Worm (Caenorhabditis elegans) whole organism, L4 larva: ENCODE results near the gene F46H5.11.
A peak's percentile ranks its signal among the peaks of the same experiment; 100 is the strongest.

Experiments
- F44E2.7 ChIP-seq: fragments of 200-800 bp; sonication (Bioruptor generic); IDR thresholded peaks from 2 replicates; pipeline ENCODE4 v2.1.2; 2022; ENCODE audit warnings: missing genetic modification characterization, missing compliant biosample characterization
- F49E8.2 ChIP-seq: sonication (generic microtip); optimal IDR thresholded peaks from 2 replicates; lab custom pipeline; 2016; ENCODE audit warnings: missing compliant biosample characterization, mild to moderate bottlenecking, missing genetic modification characterization, borderline replicate concordance
- R02D3.7 ChIP-seq: fragments of 150-350 bp; sonication (generic microtip); optimal IDR thresholded peaks from 3 replicates; lab custom pipeline; 2014; ENCODE audit warnings: missing biosample characterization, missing genetic modification characterization
- T20F7.1 ChIP-seq: fragments of 200-800 bp; sonication (Bioruptor generic); optimal IDR thresholded peaks from 2 replicates; lab custom pipeline; 2018; ENCODE audit warnings: mild to moderate bottlenecking, missing genetic modification characterization, missing compliant biosample characterization
- Y75B8A.6 ChIP-seq: fragments of 200-800 bp; sonication (Bioruptor generic); IDR thresholded peaks from 2 replicates; pipeline ENCODE4 v1.3.6; 2022; ENCODE audit warnings: missing genetic modification reagents, missing genetic modification characterization, missing compliant biosample characterization
- ZK546.5 ChIP-seq, 2 experiments: sonication (generic microtip); optimal IDR thresholded peaks; 2 replicates each; lab custom pipeline; 2017; ENCODE audit warnings: missing biosample characterization in 2 of 2, missing genetic modification characterization in 2 of 2
- aha-1 ChIP-seq: fragments of 150-350 bp; peaks from one replicate; lab custom pipeline; 2014; ENCODE audit warnings: missing biosample characterization, missing genetic modification characterization
- aly-2 ChIP-seq: sonication (generic microtip); optimal IDR thresholded peaks from 2 replicates; lab custom pipeline; 2018; ENCODE audit warnings: missing biosample characterization, missing genetic modification characterization
- arid-1 ChIP-seq: fragments of 200-800 bp; sonication (Bioruptor generic); conservative IDR thresholded peaks from 2 replicates; pipeline ENCODE4 v1.3.6; 2022; ENCODE audit warnings: missing genetic modification reagents, missing genetic modification characterization, missing compliant biosample characterization
- ceh-28 ChIP-seq: fragments of 150-350 bp; optimal IDR thresholded peaks from 2 replicates; lab custom pipeline; 2014; ENCODE audit warnings: missing biosample characterization, missing genetic modification reagents, missing genetic modification characterization
- ceh-32 ChIP-seq: sonication (generic microtip); optimal IDR thresholded peaks from 2 replicates; lab custom pipeline; 2016; ENCODE audit warnings: mild to moderate bottlenecking, missing genetic modification characterization, missing compliant biosample characterization; ENCODE audit not compliant: poor library complexity
- daf-12 ChIP-seq: fragments of 150-350 bp; optimal IDR thresholded peaks from 2 replicates; lab custom pipeline; 2014; ENCODE audit warnings: missing biosample characterization, missing genetic modification reagents, missing genetic modification characterization
- daf-16 ChIP-seq, 3 experiments: sonication (generic microtip); optimal IDR thresholded peaks; 2 replicates each; lab custom pipeline; 2016 to 2017; ENCODE audit warnings: missing genetic modification characterization in 3 of 3, missing genetic modification reagents in 3 of 3, mild to moderate bottlenecking in 2 of 3, missing compliant biosample characterization in 2 of 3, missing biosample characterization in 1 of 3, moderate library complexity in 1 of 3
- daf-19 ChIP-seq: fragments of 200-800 bp; sonication (Bioruptor generic); conservative IDR thresholded peaks from 2 replicates; pipeline ENCODE4 v1.3.6; 2022; ENCODE audit warnings: missing genetic modification characterization, missing compliant biosample characterization
- dpl-1 ChIP-seq: fragments of 150-350 bp; optimal IDR thresholded peaks from 2 replicates; lab custom pipeline; 2014; ENCODE audit warnings: missing biosample characterization, missing genetic modification reagents, missing genetic modification characterization
- duxl-1 ChIP-seq: sonication (generic microtip); optimal IDR thresholded peaks from 2 replicates; lab custom pipeline; 2016; ENCODE audit warnings: mild to moderate bottlenecking, missing genetic modification characterization, moderate library complexity, missing compliant biosample characterization; ENCODE audit not compliant: poor library complexity
- dve-1 ChIP-seq: sonication (generic microtip); optimal IDR thresholded peaks from 2 replicates; lab custom pipeline; 2017; ENCODE audit warnings: antibody characterized with exemption, mild to moderate bottlenecking, missing genetic modification characterization, missing compliant biosample characterization; ENCODE audit not compliant: insufficient read depth
- egl-27 ChIP-seq: sonication (generic microtip); optimal IDR thresholded peaks from 3 replicates; lab custom pipeline; 2017; ENCODE audit warnings: missing biosample characterization, missing genetic modification reagents, missing genetic modification characterization
- egl-43 ChIP-seq: fragments of 200-800 bp; sonication (Bioruptor generic); IDR thresholded peaks from 2 replicates; pipeline ENCODE4 v1.3.6; 2022; ENCODE audit warnings: missing genetic modification reagents, missing genetic modification characterization, missing compliant biosample characterization
- fkh-10 ChIP-seq: fragments of 150-350 bp; optimal IDR thresholded peaks from 2 replicates; lab custom pipeline; 2014; ENCODE audit warnings: missing biosample characterization, missing genetic modification reagents, missing genetic modification characterization
- hlh-11 ChIP-seq: fragments of 200-800 bp; sonication (Bioruptor generic); optimal IDR thresholded peaks from 2 replicates; lab custom pipeline; 2018; ENCODE audit warnings: mild to moderate bottlenecking, missing genetic modification characterization, missing compliant biosample characterization
- hlh-30 ChIP-seq: sonication (generic microtip); optimal IDR thresholded peaks from 2 replicates; lab custom pipeline; 2017; ENCODE audit warnings: antibody characterized with exemption, mild to moderate bottlenecking, missing genetic modification characterization, missing compliant biosample characterization; ENCODE audit not compliant: insufficient read depth
- hmg-1.1 ChIP-seq: fragments of 200-800 bp; sonication (Bioruptor generic); IDR thresholded peaks from 2 replicates; pipeline ENCODE4 v1.3.6; 2022; ENCODE audit warnings: missing genetic modification reagents, missing genetic modification characterization, missing compliant biosample characterization
- jun-1 ChIP-seq: fragments of 150-350 bp; optimal IDR thresholded peaks from 2 replicates; lab custom pipeline; 2014; ENCODE audit warnings: missing biosample characterization, missing genetic modification reagents, missing genetic modification characterization
- lin-1 ChIP-seq: fragments of 200-800 bp; sonication (Bioruptor generic); IDR thresholded peaks from 2 replicates; pipeline ENCODE4 v1.3.6; 2022; ENCODE audit warnings: missing genetic modification reagents, missing genetic modification characterization, missing compliant biosample characterization
- lin-29 ChIP-seq: fragments of 200-800 bp; sonication (Bioruptor generic); IDR thresholded peaks from 2 replicates; pipeline ENCODE4 v1.3.6; 2022; ENCODE audit warnings: missing genetic modification reagents, missing genetic modification characterization, missing compliant biosample characterization
- lsy-2 ChIP-seq, 2 experiments: fragments of 150-350 bp in 1 of 2; sonication (generic microtip) in 1 of 2; optimal IDR thresholded peaks; 2 replicates each; lab custom pipeline; 2014 to 2017; ENCODE audit warnings: missing biosample characterization in 2 of 2, missing genetic modification characterization in 2 of 2
- mxl-2 ChIP-seq: fragments of 200-800 bp; sonication (Bioruptor generic); conservative IDR thresholded peaks from 2 replicates; pipeline ENCODE4 v1.3.6; 2022; ENCODE audit warnings: missing genetic modification reagents, missing genetic modification characterization, missing compliant biosample characterization
- mxl-3 ChIP-seq: fragments of 200-800 bp; sonication (Bioruptor generic); optimal IDR thresholded peaks from 2 replicates; lab custom pipeline; 2018; ENCODE audit warnings: mild to moderate bottlenecking, missing genetic modification characterization, missing compliant biosample characterization
- nhr-25 ChIP-seq: sonication (generic microtip); optimal IDR thresholded peaks from 2 replicates; lab custom pipeline; 2017; ENCODE audit warnings: missing genetic modification characterization, mild to moderate bottlenecking, missing compliant biosample characterization, antibody characterized with exemption, moderate library complexity, borderline replicate concordance; ENCODE audit not compliant: insufficient read depth
- nhr-28 ChIP-seq: fragments of 150-350 bp; optimal IDR thresholded peaks from 2 replicates; lab custom pipeline; 2014; ENCODE audit warnings: missing biosample characterization, missing genetic modification characterization
- nhr-41 ChIP-seq: fragments of 200-800 bp; sonication (Bioruptor generic); IDR thresholded peaks from 2 replicates; pipeline ENCODE4 v1.3.6; 2022; ENCODE audit warnings: missing genetic modification reagents, missing genetic modification characterization, missing compliant biosample characterization
- nhr-6 ChIP-seq: fragments of 150-350 bp; optimal IDR thresholded peaks from 2 replicates; lab custom pipeline; 2014; ENCODE audit warnings: missing biosample characterization, missing genetic modification characterization
- nhr-77 ChIP-seq: fragments of 150-350 bp; optimal IDR thresholded peaks from 2 replicates; lab custom pipeline; 2014; ENCODE audit warnings: missing biosample characterization, missing genetic modification characterization
- php-3 ChIP-seq: fragments of 200-800 bp; sonication (Bioruptor generic); IDR thresholded peaks from 2 replicates; pipeline ENCODE4 v1.3.6; 2022; ENCODE audit warnings: missing genetic modification reagents, missing genetic modification characterization, missing compliant biosample characterization
- pqm-1 ChIP-seq: sonication (generic microtip); optimal IDR thresholded peaks from 2 replicates; lab custom pipeline; 2017; ENCODE audit warnings: missing biosample characterization, missing genetic modification characterization
- sdz-12 ChIP-seq: fragments of 200-800 bp; sonication (Bioruptor generic); optimal IDR thresholded peaks from 2 replicates; lab custom pipeline; 2018; ENCODE audit warnings: mild to moderate bottlenecking, missing genetic modification characterization, missing compliant biosample characterization
- skn-1 ChIP-seq: fragments of 150-350 bp; optimal IDR thresholded peaks from 2 replicates; lab custom pipeline; 2014; ENCODE audit warnings: missing biosample characterization, missing genetic modification characterization
- tag-97 ChIP-seq: fragments of 200-800 bp; sonication (Bioruptor generic); IDR thresholded peaks from 2 replicates; pipeline ENCODE4 v1.3.6; 2022; ENCODE audit warnings: missing genetic modification characterization, missing compliant biosample characterization
- zip-2 ChIP-seq: fragments of 150-350 bp; optimal IDR thresholded peaks from 2 replicates; lab custom pipeline; 2014; ENCODE audit warnings: missing biosample characterization, missing genetic modification characterization

F46H5.11 gene

DNA sequence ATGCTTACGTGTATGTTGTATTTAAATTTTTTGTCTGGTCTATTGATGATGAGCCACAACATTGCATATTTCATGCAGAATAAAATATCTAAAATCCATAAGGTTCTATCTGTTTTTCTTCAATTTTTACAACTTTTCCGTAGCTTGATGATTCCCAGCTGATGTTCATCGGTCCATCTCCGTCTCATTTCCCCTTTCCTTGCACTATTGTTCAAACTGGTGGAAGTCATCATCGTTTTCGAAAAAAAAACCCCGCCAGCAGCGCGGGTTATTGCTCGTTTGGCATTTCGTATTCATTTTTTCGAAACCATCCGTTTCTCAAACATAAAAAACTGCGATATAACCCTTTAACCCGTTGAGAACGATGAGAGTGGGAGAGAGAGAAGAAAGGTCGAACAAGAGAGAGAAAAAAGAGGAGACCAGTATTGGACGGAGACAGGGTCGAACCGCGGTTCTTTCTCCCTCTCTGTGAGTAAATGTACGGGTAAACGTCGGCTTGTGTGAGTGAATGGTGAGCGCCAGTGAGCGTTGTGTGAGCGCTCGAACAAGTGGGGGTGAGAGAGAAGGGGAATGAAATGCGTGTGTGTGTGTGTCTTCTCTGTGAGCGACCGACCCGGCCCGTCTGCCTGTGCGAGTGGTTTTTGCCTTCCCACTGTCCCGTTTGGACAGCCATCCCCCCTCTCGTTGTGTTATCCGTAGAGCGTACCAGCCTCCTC lies 7.1 kb downstream of the F46H5.11 start (continued):
- TF ChIP-seq dpl-1 (peak; percentile 66), php-3 (GFP tag; lab: Robert Waterston, UW) (0 out of 2 replicates have a peak, but pooled peaks have one; percentile 52), Y75B8A.6 (GFP tag; lab: Robert Waterston, UW) (no peak), R02D3.7 (peak; percentile 1), tag-97 (GFP tag; lab: Robert Waterston, UW) (no peak), daf-19 (GFP tag; lab: Robert Waterston, UW) (no peak), egl-27 (no peak)

DNA sequence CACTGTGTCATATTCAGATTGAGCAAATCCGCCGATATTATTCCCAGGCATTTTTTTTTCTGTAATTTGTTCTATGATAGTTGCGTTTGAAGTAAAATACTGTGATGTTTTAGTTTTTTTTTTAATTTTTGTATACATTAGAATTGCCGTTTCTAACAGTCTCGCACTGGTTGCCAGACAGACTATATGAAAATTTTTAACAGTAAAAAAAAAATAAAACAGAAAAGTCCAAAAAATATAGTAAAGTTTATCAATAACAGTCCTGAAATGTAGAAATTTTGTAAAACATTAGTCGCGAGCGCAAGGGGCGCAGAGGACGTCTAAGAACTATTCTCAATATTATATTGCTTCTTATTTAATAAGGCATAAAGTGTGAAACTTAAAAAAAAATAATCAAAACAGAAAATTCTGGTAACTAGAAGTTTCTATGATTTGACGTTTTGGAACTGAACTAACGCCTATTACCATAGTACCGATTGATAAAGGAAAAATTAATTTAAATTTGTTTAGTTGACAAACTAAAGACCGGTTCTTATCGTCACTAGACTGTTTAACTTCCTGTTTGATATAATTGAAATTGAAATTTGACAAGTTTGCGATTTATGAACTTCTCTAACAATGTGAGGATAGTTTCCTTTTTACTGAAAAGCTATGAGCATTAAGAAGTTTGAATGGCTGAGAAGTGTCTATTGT lies 11.4 kb downstream of the F46H5.11 start, which contains the start of gene lact-1:
TSS of gene lact-1 (minus strand) at position 51 of the 693 bp plus-strand sequence.
- peak; percentile 27 for TF ChIP-seq dve-1 (tag; lab: Kevin White, UChicago)
- TF ChIP-seq daf-12 (tag; lab: Kevin White, UChicago) = no peak
- TF ChIP-seq fkh-10 = no peak
- no peak for TF ChIP-seq F49E8.2 (tag; lab: Kevin White, UChicago)
- peak; percentile 55 for TF ChIP-seq aha-1
- TF ChIP-seq nhr-28 (tag; lab: Kevin White, UChicago) = no peak
- peak; percentile 38 for TF ChIP-seq pqm-1 (tag; lab: Kevin White, UChicago)
- no peak for TF ChIP-seq lin-29 (GFP tag; lab: Robert Waterston, UW)
- no peak for TF ChIP-seq daf-16 (GFP tag; optimal IDR thresholded peaks at IDR 0.05; lab: Kevin White, UChicago)
- peak; percentile 61 for TF ChIP-seq daf-16 (tag; optimal IDR thresholded peaks at IDR 0.05; lab: Kevin White, UChicago)
- TF ChIP-seq nhr-41 (GFP tag; lab: Robert Waterston, UW) = no peak
- peak; percentile 32 for TF ChIP-seq T20F7.1
- no peak for TF ChIP-seq R02D3.7

DNA sequence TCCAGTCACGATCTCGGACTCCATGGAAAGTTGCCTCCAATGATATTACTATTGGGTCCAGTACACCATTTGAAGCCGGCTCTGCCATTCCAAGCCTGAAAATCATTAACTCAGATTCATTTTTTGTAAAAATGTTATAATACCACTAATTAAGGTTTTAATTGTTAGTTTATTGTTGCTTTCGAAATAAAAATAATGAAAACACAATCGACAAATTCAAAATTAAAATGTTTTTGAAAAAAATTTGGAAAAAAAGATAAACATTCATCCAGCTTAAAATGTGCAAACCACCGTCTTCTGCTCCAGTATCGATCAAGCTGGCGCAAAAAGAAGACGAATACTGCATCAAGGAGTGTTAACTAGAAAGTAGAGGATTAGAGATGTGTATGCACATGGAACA lies 15.0 kb downstream of the F46H5.11 start, which contains the start of gene F46H5.5:
TSS of gene F46H5.5 (minus strand) at position 101 of the 400 bp plus-strand sequence.
- no peak for TF ChIP-seq skn-1 (tag; lab: Kevin White, UChicago)
- no peak for TF ChIP-seq lsy-2 (tag; optimal IDR thresholded peaks at IDR 0.05; lab: Kevin White, UChicago)
- no peak for TF ChIP-seq mxl-2 (GFP tag; lab: Robert Waterston, UW)
- TF ChIP-seq duxl-1 (tag; lab: Kevin White, UChicago) = no peak
- TF ChIP-seq nhr-77 (tag; lab: Kevin White, UChicago) = no peak
- TF ChIP-seq sdz-12 (GFP tag; lab: Kevin White, UChicago) = no peak
- TF ChIP-seq ceh-28 (tag; lab: Kevin White, UChicago) = no peak
- TF ChIP-seq aly-2 = no peak
- no peak for TF ChIP-seq lin-1
- TF ChIP-seq T20F7.1 = no peak
- no peak for TF ChIP-seq ceh-32
- no peak for TF ChIP-seq arid-1
- no peak for TF ChIP-seq Y75B8A.6 (GFP tag; lab: Robert Waterston, UW)
- no peak for TF ChIP-seq F44E2.7 (GFP tag; lab: Robert Waterston, UW)
- no peak for TF ChIP-seq jun-1 (tag; lab: Kevin White, UChicago)
- TF ChIP-seq zip-2 (tag; lab: Kevin White, UChicago) = no peak
- no peak for TF ChIP-seq nhr-25 (tag; lab: Kevin White, UChicago)

DNA sequence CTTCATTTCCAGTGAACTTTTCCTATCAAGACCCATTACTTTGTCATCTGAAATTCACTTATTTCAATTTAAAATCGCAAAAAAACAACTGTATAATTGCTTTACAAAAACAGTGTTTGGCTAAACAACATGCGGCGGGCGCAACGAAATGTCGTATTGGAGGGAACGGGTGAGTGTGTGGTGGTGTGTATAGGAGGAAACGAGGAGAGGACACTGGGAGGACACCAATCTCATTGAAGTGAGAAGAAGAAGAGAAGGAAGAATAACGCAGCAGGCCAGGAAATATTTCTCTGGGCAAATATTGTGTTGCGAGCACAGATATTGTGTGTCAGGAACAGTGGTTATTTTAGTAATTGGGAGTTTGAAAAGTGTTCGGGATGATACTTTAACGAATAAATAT lies 17.3 kb downstream of the F46H5.11 start, which contains the start of gene F46H5.4:
TSS of gene F46H5.4 (minus strand) at position 53 of the 400 bp plus-strand sequence.
- TF ChIP-seq nhr-6 (tag; lab: Kevin White, UChicago) = peak; percentile 4
- TF ChIP-seq egl-43 (GFP tag; lab: Robert Waterston, UW) = no peak
- no peak for TF ChIP-seq hlh-30
- no peak for TF ChIP-seq mxl-2 (GFP tag; lab: Robert Waterston, UW)
- peak; percentile 25 for TF ChIP-seq hlh-11
- TF ChIP-seq ZK546.5 (tag; optimal IDR thresholded peaks at IDR 0.05; lab: Kevin White, UChicago) = no peak
- TF ChIP-seq nhr-28 (tag; lab: Kevin White, UChicago) = peak; percentile 29
- TF ChIP-seq T20F7.1 = peak; percentile 88
- peak; percentile 12 for TF ChIP-seq dve-1 (tag; lab: Kevin White, UChicago)
- TF ChIP-seq hmg-1.1 = peak; percentile 60
- TF ChIP-seq jun-1 (tag; lab: Kevin White, UChicago) = no peak
- TF ChIP-seq mxl-3 (GFP tag; lab: Kevin White, UChicago) = peak; percentile 18
- TF ChIP-seq sdz-12 (GFP tag; lab: Kevin White, UChicago) = no peak
- TF ChIP-seq, all 104 proteins: peak for 7
